Worm (Caenorhabditis elegans): Measurements from ENCODE around the gene dvc-1.

ce11 chrV:11279564-11279963, 40.4 kb upstream of the dvc-1 start:
- TF ChIP-seq ceh-13 (GFP tag; optimal IDR thresholded peaks at IDR 0.05) (no peak), tbx-11 (GFP tag; IDR thresholded peaks at IDR 0.05) (no peak), ama-1 (optimal IDR thresholded peaks at IDR 0.05) (no peak), ceh-36 (tag; optimal IDR thresholded peaks at IDR 0.05) (no peak), scrt-1 (GFP tag; IDR thresholded peaks at IDR 0.05) (no peak)

Measured in whole organism, early embryonic.